Worm (Caenorhabditis elegans) whole organism, late embryonic: ENCODE data around the gene F01D4.8.

Experiments used
- C08G9.2 ChIP-seq: sonication (generic microtip); optimal IDR thresholded peaks from 2 replicates; lab custom pipeline; 2016; ENCODE audit warnings: mild to moderate bottlenecking, missing genetic modification characterization, moderate library complexity, missing compliant biosample characterization
- K02D7.2 ChIP-seq: sonication (generic microtip); optimal IDR thresholded peaks from 2 replicates; lab custom pipeline; 2017; ENCODE audit warnings: mild to moderate bottlenecking, missing genetic modification characterization, missing compliant biosample characterization
- ceh-14 ChIP-seq: sonication (generic microtip); optimal IDR thresholded peaks from 2 replicates; lab custom pipeline; 2016; ENCODE audit warnings: missing genotype, missing genetic modification characterization, missing compliant biosample characterization
- ceh-19 ChIP-seq: fragments of 200-800 bp; sonication (Bioruptor generic); optimal IDR thresholded peaks from 2 replicates; lab custom pipeline; 2018; ENCODE audit warnings: mild to moderate bottlenecking, missing genetic modification characterization, missing compliant biosample characterization
- ceh-2 ChIP-seq: sonication (generic microtip); optimal IDR thresholded peaks from 2 replicates; lab custom pipeline; 2016; ENCODE audit warnings: missing genotype, missing genetic modification characterization, missing compliant biosample characterization
- ceh-22 ChIP-seq: sonication (generic microtip); optimal IDR thresholded peaks from 2 replicates; lab custom pipeline; 2017; ENCODE audit warnings: missing biosample characterization, missing genetic modification characterization
- ceh-31 ChIP-seq: sonication (generic microtip); optimal IDR thresholded peaks from 2 replicates; lab custom pipeline; 2016; ENCODE audit warnings: missing genetic modification characterization, missing compliant biosample characterization
- ceh-48 ChIP-seq: sonication (generic microtip); optimal IDR thresholded peaks from 2 replicates; lab custom pipeline; 2016; ENCODE audit warnings: missing genetic modification characterization, inconsistent platforms, missing compliant biosample characterization
- eyg-1 ChIP-seq: sonication (generic microtip); optimal IDR thresholded peaks from 2 replicates; lab custom pipeline; 2016; ENCODE audit warnings: missing genotype, missing genetic modification characterization, missing compliant biosample characterization
- fax-1 ChIP-seq: sonication (generic microtip); optimal IDR thresholded peaks from 2 replicates; lab custom pipeline; 2016; ENCODE audit warnings: missing genotype, missing genetic modification characterization, missing compliant biosample characterization
- fkh-6 ChIP-seq: sonication (generic microtip); optimal IDR thresholded peaks from 2 replicates; lab custom pipeline; 2016; ENCODE audit warnings: missing genetic modification characterization, missing compliant biosample characterization
- gmeb-2 ChIP-seq: sonication (generic microtip); optimal IDR thresholded peaks from 2 replicates; lab custom pipeline; 2016; ENCODE audit warnings: missing genetic modification characterization, inconsistent platforms, missing compliant biosample characterization
- hlh-13 ChIP-seq: fragments of 200-800 bp; sonication (Bioruptor generic); optimal IDR thresholded peaks from 2 replicates; lab custom pipeline; 2018; ENCODE audit warnings: mild to moderate bottlenecking, missing genetic modification characterization, missing compliant biosample characterization
- hlh-8 ChIP-seq: sonication (generic microtip); optimal IDR thresholded peaks from 2 replicates; lab custom pipeline; 2016; ENCODE audit warnings: missing genotype, missing genetic modification characterization, missing compliant biosample characterization
- nfya-1 ChIP-seq: sonication (generic microtip); optimal IDR thresholded peaks from 2 replicates; lab custom pipeline; 2017; ENCODE audit warnings: missing genetic modification characterization, mild to moderate bottlenecking, missing compliant biosample characterization, antibody characterized with exemption, moderate library complexity
- nhr-232 ChIP-seq: sonication (generic microtip); optimal IDR thresholded peaks from 2 replicates; lab custom pipeline; 2016; ENCODE audit warnings: missing genetic modification characterization, missing compliant biosample characterization
- pax-1 ChIP-seq: fragments of 150-350 bp; optimal IDR thresholded peaks from 2 replicates; lab custom pipeline; 2014; ENCODE audit warnings: missing biosample characterization, missing genetic modification characterization
- pha-4 ChIP-seq: fragments of 150-350 bp; optimal IDR thresholded peaks from 2 replicates; lab custom pipeline; 2018; ENCODE audit warnings: missing biosample characterization, missing genetic modification reagents, missing genetic modification characterization
- rnt-1 ChIP-seq: sonication (generic microtip); optimal IDR thresholded peaks from 2 replicates; lab custom pipeline; 2016; ENCODE audit warnings: missing genetic modification characterization, missing compliant biosample characterization
- sox-4 ChIP-seq: sonication (generic microtip); optimal IDR thresholded peaks from 2 replicates; lab custom pipeline; 2017; ENCODE audit warnings: mild to moderate bottlenecking, missing genetic modification characterization, inconsistent platforms, missing compliant biosample characterization
- syd-9 ChIP-seq: sonication (generic microtip); optimal IDR thresholded peaks from 2 replicates; lab custom pipeline; 2016; ENCODE audit warnings: mild to moderate bottlenecking, missing genetic modification characterization, moderate library complexity, missing compliant biosample characterization
- unc-86 ChIP-seq: sonication (generic microtip); optimal IDR thresholded peaks from 2 replicates; lab custom pipeline; 2016; ENCODE audit warnings: missing genetic modification characterization, missing compliant biosample characterization

The F01D4.8 gene

DNA sequence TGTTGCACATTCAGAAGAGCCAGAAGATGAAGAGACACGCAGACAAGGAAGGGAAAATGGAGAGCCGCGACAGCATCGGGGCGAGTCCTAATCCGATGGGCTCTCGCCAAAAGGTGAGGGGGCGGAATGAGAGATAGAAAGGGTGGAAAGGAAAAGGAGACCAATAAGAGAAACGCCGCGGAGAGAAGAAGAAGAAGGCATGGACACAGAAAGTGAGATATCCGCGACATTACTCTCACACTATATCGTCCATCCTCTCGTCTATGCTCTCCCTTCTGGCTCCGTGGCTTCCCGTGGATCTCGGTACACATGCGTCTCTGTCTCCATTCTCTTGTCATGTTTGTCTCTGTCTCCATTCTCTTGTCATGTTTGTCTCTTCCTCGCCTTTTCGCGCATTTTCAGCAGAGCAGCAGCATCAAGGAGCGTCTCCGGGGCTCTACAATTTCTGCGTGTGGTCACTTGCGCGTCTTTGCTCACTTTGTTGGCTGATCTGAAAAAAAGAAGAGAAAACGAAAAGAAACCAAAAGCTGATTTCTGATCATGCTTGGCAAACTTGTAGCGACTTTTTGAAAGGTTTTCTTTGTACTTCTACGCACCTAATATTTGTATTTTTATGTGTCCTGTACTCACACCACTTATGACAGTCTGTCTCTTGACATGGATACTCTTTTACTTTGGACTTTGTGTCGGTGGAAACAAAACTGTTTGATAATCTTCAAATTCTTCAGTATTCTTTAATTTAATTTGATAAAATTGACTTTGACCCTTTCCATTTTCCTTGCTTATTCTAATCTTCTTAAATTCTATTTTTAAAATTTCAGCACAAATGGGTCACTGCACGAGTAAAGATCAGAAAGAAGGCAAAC is 49.5 kb downstream of the F01D4.8 start, which contains the start of gene gpa-7 (continued):
- no peak for TF ChIP-seq K02D7.2 (tag; lab: Kevin White, UChicago)
- TF ChIP-seq gmeb-2 (tag; lab: Kevin White, UChicago), result no peak
- no peak for TF ChIP-seq eyg-1 (tag; lab: Kevin White, UChicago)
- TF ChIP-seq unc-86, result peak; percentile 22
- TF ChIP-seq ceh-22 (tag; lab: Kevin White, UChicago), result no peak
- no peak for TF ChIP-seq ceh-48 (tag; lab: Kevin White, UChicago)
- no peak for TF ChIP-seq fkh-6 (tag; lab: Kevin White, UChicago)
- TF ChIP-seq C08G9.2 (tag; lab: Kevin White, UChicago), result peak; percentile 44
- TF ChIP-seq rnt-1 (tag; lab: Kevin White, UChicago), result peak; percentile 44
- no peak for TF ChIP-seq hlh-13 (GFP tag; lab: Kevin White, UChicago)
- TF ChIP-seq hlh-8 (tag; lab: Kevin White, UChicago), result peak; percentile 33
- no peak for TF ChIP-seq ceh-2 (tag; lab: Kevin White, UChicago)
- TF ChIP-seq pha-4 (tag; lab: Kevin White, UChicago), result no peak
- no peak for TF ChIP-seq pax-1
- TF ChIP-seq ceh-14 (tag; lab: Kevin White, UChicago), result peak; percentile 75
- peak; percentile 68 for TF ChIP-seq fax-1
- TF ChIP-seq syd-9, result peak; percentile 37
- TF ChIP-seq sox-4 (tag; lab: Kevin White, UChicago), result no peak
- TF ChIP-seq nhr-232 (tag; lab: Kevin White, UChicago), result no peak
- TF ChIP-seq ceh-31, result peak; percentile 88
- peak; percentile 86 for TF ChIP-seq nfya-1
- peak; percentile 74 for TF ChIP-seq ceh-19 (GFP tag; lab: Kevin White, UChicago)
